Worm (Caenorhabditis elegans) whole organism, early embryonic: Measurements from ENCODE around the gene wsp-1.
A peak's percentile ranks its signal among the peaks of the same experiment; 100 is the strongest.

Source experiments
- B0310.2 ChIP-seq: sonication (generic microtip); optimal IDR thresholded peaks from 2 replicates; lab custom pipeline; 2016; ENCODE audit warnings: mild to moderate bottlenecking, missing genetic modification characterization, missing compliant biosample characterization
- F13C5.2 ChIP-seq: sonication (generic microtip); optimal IDR thresholded peaks from 2 replicates; lab custom pipeline; 2017; ENCODE audit warnings: mild to moderate bottlenecking, missing genetic modification characterization, inconsistent platforms, missing compliant biosample characterization
- aly-1 ChIP-seq: sonication (generic microtip); optimal IDR thresholded peaks from 2 replicates; lab custom pipeline; 2016; ENCODE audit warnings: missing genetic modification characterization, missing compliant biosample characterization
- ama-1 ChIP-seq: fragments of 150-350 bp; optimal IDR thresholded peaks from 2 replicates; lab custom pipeline; 2014
- ceh-13 ChIP-seq: fragments of 200-800 bp; sonication (Bioruptor generic); optimal IDR thresholded peaks from 2 replicates; lab custom pipeline; 2018; ENCODE audit warnings: mild to moderate bottlenecking, missing genetic modification characterization, missing compliant biosample characterization
- ceh-36 ChIP-seq: sonication (generic microtip); optimal IDR thresholded peaks from 2 replicates; lab custom pipeline; 2016; ENCODE audit warnings: missing genetic modification characterization, inconsistent platforms, missing compliant biosample characterization
- ets-7 ChIP-seq: sonication (generic microtip); optimal IDR thresholded peaks from 2 replicates; lab custom pipeline; 2016; ENCODE audit warnings: missing genotype, missing genetic modification characterization, missing compliant biosample characterization
- flt-1 ChIP-seq: fragments of 200-800 bp; sonication (Bioruptor generic); IDR thresholded peaks from 2 replicates; pipeline ENCODE4 v1.3.6; 2022; ENCODE audit warnings: missing genetic modification characterization, missing compliant biosample characterization
- hmbx-1 ChIP-seq: sonication (generic microtip); optimal IDR thresholded peaks from 2 replicates; lab custom pipeline; 2016; ENCODE audit warnings: mild to moderate bottlenecking, missing genetic modification characterization, missing compliant biosample characterization
- hmg-4 ChIP-seq: fragments of 200-800 bp; sonication (Bioruptor generic); optimal IDR thresholded peaks from 2 replicates; lab custom pipeline; 2018; ENCODE audit warnings: mild to moderate bottlenecking, missing genetic modification characterization, missing compliant biosample characterization
- hnd-1 ChIP-seq: sonication (generic microtip); optimal IDR thresholded peaks from 2 replicates; lab custom pipeline; 2016; ENCODE audit warnings: missing genetic modification characterization, missing compliant biosample characterization
- pes-1 ChIP-seq: fragments of 200-800 bp; sonication (Bioruptor generic); IDR thresholded peaks from 2 replicates; pipeline ENCODE4 v1.3.6; 2022; ENCODE audit warnings: missing genetic modification reagents, missing genetic modification characterization, missing compliant biosample characterization
- scrt-1 ChIP-seq: fragments of 200-800 bp; sonication (Bioruptor generic); IDR thresholded peaks from 2 replicates; pipeline ENCODE4 v1.3.6; 2022; ENCODE audit warnings: missing genetic modification characterization, missing compliant biosample characterization
- sea-1 ChIP-seq: fragments of 200-800 bp; sonication (Bioruptor generic); conservative IDR thresholded peaks from 2 replicates; pipeline ENCODE4 v1.3.6; 2022; ENCODE audit warnings: missing genetic modification characterization, missing compliant biosample characterization
- tbx-11 ChIP-seq: fragments of 200-800 bp; sonication (Bioruptor generic); IDR thresholded peaks from 2 replicates; pipeline ENCODE4 v1.3.6; 2022; ENCODE audit warnings: missing genetic modification characterization, missing compliant biosample characterization
- tbx-37 ChIP-seq: fragments of 200-800 bp; sonication (Bioruptor generic); conservative IDR thresholded peaks from 2 replicates; pipeline ENCODE4 v1.3.6; 2022; ENCODE audit warnings: missing genetic modification reagents, missing genetic modification characterization, missing compliant biosample characterization
- tra-4 ChIP-seq: sonication (generic microtip); optimal IDR thresholded peaks from 2 replicates; lab custom pipeline; 2017; ENCODE audit warnings: missing genetic modification characterization, missing compliant biosample characterization

The wsp-1 gene

ce11 chrIV:8236502-8236901 lies 37.8 kb upstream of the wsp-1 start, which contains the start of gene nhr-66:
TSS of gene nhr-66 (minus strand) at chrIV:8236602.
- no peak for TF ChIP-seq B0310.2
- TF ChIP-seq flt-1 (GFP tag; lab: Robert Waterston, UW), result no peak
- no peak for TF ChIP-seq ama-1 (lab: Kevin White, UChicago)
- no peak for TF ChIP-seq F13C5.2 (tag; lab: Kevin White, UChicago)
- no peak for TF ChIP-seq ceh-36 (tag; lab: Kevin White, UChicago)
- TF ChIP-seq ets-7 (tag; lab: Kevin White, UChicago), result no peak
- no peak for TF ChIP-seq pes-1 (GFP tag; lab: Robert Waterston, UW)

- TF ChIP-seq ceh-36 (tag; lab: Kevin White, UChicago) (no peak), sea-1 (GFP tag; lab: Robert Waterston, UW) (no peak), scrt-1 (no peak), pes-1 (GFP tag; lab: Robert Waterston, UW) (no peak), ama-1 (lab: Kevin White, UChicago) (no peak), hmbx-1 (tag; lab: Kevin White, UChicago) (no peak), ceh-13 (no peak), tbx-37 (GFP tag; lab: Robert Waterston, UW) (no peak), ets-7 (tag; lab: Kevin White, UChicago) (no peak), F13C5.2 (tag; lab: Kevin White, UChicago) (no peak), B0310.2 (no peak), aly-1 (no peak), flt-1 (GFP tag; lab: Robert Waterston, UW) (no peak), tbx-11 (GFP tag; lab: Robert Waterston, UW) (no peak), hmg-4 (no peak), tra-4 (tag; lab: Kevin White, UChicago) (no peak), hnd-1 (tag; lab: Kevin White, UChicago) (no peak)
Observed at ce11 chrIV:8235114-8235686, 36.4 kb upstream of the wsp-1 start.

ce11 chrIV:8234088-8234496 lies 35.3 kb upstream of the wsp-1 start:
- TF ChIP-seq B0310.2 (no peak), F13C5.2 (tag; lab: Kevin White, UChicago) (no peak), tra-4 (tag; lab: Kevin White, UChicago) (no peak), flt-1 (GFP tag; lab: Robert Waterston, UW) (no peak), scrt-1 (no peak)

- TF ChIP-seq hmbx-1 (tag; lab: Kevin White, UChicago) (no peak), ceh-13 (no peak), F13C5.2 (tag; lab: Kevin White, UChicago) (no peak), B0310.2 (no peak), hmg-4 (no peak), hnd-1 (tag; lab: Kevin White, UChicago) (no peak), pes-1 (GFP tag; lab: Robert Waterston, UW) (no peak), sea-1 (GFP tag; lab: Robert Waterston, UW) (no peak), aly-1 (no peak), ceh-36 (tag; lab: Kevin White, UChicago) (no peak), flt-1 (GFP tag; lab: Robert Waterston, UW) (no peak), scrt-1 (no peak), ets-7 (tag; lab: Kevin White, UChicago) (no peak), tbx-11 (GFP tag; lab: Robert Waterston, UW) (no peak)
Observed at ce11 chrIV:8233268-8233667, 34.5 kb upstream of the wsp-1 start.

- no peak for TF ChIP-seq tbx-37 (GFP tag; lab: Robert Waterston, UW)
- TF ChIP-seq ceh-13, result no peak
- TF ChIP-seq tbx-11 (GFP tag; lab: Robert Waterston, UW), result no peak
- no peak for TF ChIP-seq F13C5.2 (tag; lab: Kevin White, UChicago)
- no peak for TF ChIP-seq ama-1 (lab: Kevin White, UChicago)
- TF ChIP-seq hmbx-1 (tag; lab: Kevin White, UChicago), result no peak
Observed at ce11 chrIV:8232428-8232827, 33.7 kb upstream of the wsp-1 start.

- TF ChIP-seq F13C5.2 (tag; lab: Kevin White, UChicago) (peak; percentile 1), hnd-1 (tag; lab: Kevin White, UChicago) (no peak), B0310.2 (peak; percentile 25), tbx-11 (GFP tag; lab: Robert Waterston, UW) (no peak), tbx-37 (GFP tag; lab: Robert Waterston, UW) (no peak), ceh-36 (tag; lab: Kevin White, UChicago) (no peak), tra-4 (tag; lab: Kevin White, UChicago) (no peak)
Observed at ce11 chrIV:8229523-8229922, 30.8 kb upstream of the wsp-1 start.

ce11 chrIV:8226474-8226873 lies 27.7 kb upstream of the wsp-1 start:
- TF ChIP-seq tbx-11 (GFP tag; lab: Robert Waterston, UW) (no peak), B0310.2 (no peak), hmbx-1 (tag; lab: Kevin White, UChicago) (no peak), F13C5.2 (tag; lab: Kevin White, UChicago) (no peak), ceh-36 (tag; lab: Kevin White, UChicago) (no peak), hnd-1 (tag; lab: Kevin White, UChicago) (no peak), pes-1 (GFP tag; lab: Robert Waterston, UW) (no peak), aly-1 (no peak), hmg-4 (no peak), sea-1 (GFP tag; lab: Robert Waterston, UW) (no peak), tbx-37 (GFP tag; lab: Robert Waterston, UW) (no peak), ets-7 (tag; lab: Kevin White, UChicago) (no peak), tra-4 (tag; lab: Kevin White, UChicago) (no peak)

ce11 chrIV:8225357-8225756 lies 26.6 kb upstream of the wsp-1 start, which contains the start of gene serp-1.2:
TSS of gene serp-1.2 (plus strand) at chrIV:8225674.
- TF ChIP-seq ets-7 (tag; lab: Kevin White, UChicago) (no peak), tra-4 (tag; lab: Kevin White, UChicago) (no peak)
